Worm (Caenorhabditis elegans): ENCODE data around the gene ZK512.4.

Gene ZK512.4

ce11 chrIII:9130588-9130987, 14.6 kb upstream of the ZK512.4 start, which contains the start of gene ZK512.10:
Gene ZK512.10, plus strand, starts transcription at chrIII:9130888.
- TF ChIP-seq hrde-1 (tag; optimal IDR thresholded peaks at IDR 0.05; ENCODE audit: borderline replicate concordance) (no peak), egl-44 (GFP tag; IDR thresholded peaks at IDR 0.05) (no peak), madf-8 (GFP tag; conservative IDR thresholded peaks at IDR 0.05) (no peak), C17E4.6 (GFP tag; IDR thresholded peaks at IDR 0.05) (no peak), ztf-22 (GFP tag; optimal IDR thresholded peaks at IDR 0.05) (no peak), lin-54 (GFP tag; optimal IDR thresholded peaks at IDR 0.05) (no peak), zim-3 (tag; optimal IDR thresholded peaks at IDR 0.05) (no peak), ceh-79 (tag; optimal IDR thresholded peaks at IDR 0.05) (no peak)

- TF ChIP-seq pha-4 (tag; optimal IDR thresholded peaks at IDR 0.05) (no peak), nhr-80 (tag; optimal IDR thresholded peaks at IDR 0.05) (no peak), lsl-1 (GFP tag; optimal IDR thresholded peaks at IDR 0.05) (no peak), K11D2.4 (GFP tag; IDR thresholded peaks at IDR 0.05) (no peak), madf-10 (tag; optimal IDR thresholded peaks at IDR 0.05) (no peak), athp-1 (tag; optimal IDR thresholded peaks at IDR 0.05) (no peak), chd-7 (tag; optimal IDR thresholded peaks at IDR 0.05) (no peak), K12H6.12 (tag; optimal IDR thresholded peaks at IDR 0.05) (no peak)
Measured at ce11 chrIII:9136587-9136986, 8.6 kb upstream of the ZK512.4 start, which contains the start of gene eat-4. Gene eat-4, plus strand, starts transcription at chrIII:9136887.

ce11 chrIII:9138601-9139000, 6.5 kb upstream of the ZK512.4 start, which contains the start of gene ZK512.7:
Gene ZK512.7, minus strand, starts transcription at chrIII:9138701.
- no peak for TF ChIP-seq F23B12.7 (tag; optimal IDR thresholded peaks at IDR 0.05; ENCODE audit: insufficient read depth)
- TF ChIP-seq attf-5 (GFP tag; optimal IDR thresholded peaks at IDR 0.05), result no peak
- no peak for TF ChIP-seq unc-130 (GFP tag; optimal IDR thresholded peaks at IDR 0.05)
- TF ChIP-seq rpc-1 (optimal IDR thresholded peaks at IDR 0.05), result no peak
- no peak for TF ChIP-seq rpc-1 (tag; optimal IDR thresholded peaks at IDR 0.05)
- TF ChIP-seq attf-6 (GFP tag; IDR thresholded peaks at IDR 0.05), result no peak
- TF ChIP-seq ztf-6 (GFP tag; IDR thresholded peaks at IDR 0.05), result no peak
- no peak for TF ChIP-seq nhr-120 (GFP tag; IDR thresholded peaks at IDR 0.05)
- no peak for TF ChIP-seq nhr-179 (tag; optimal IDR thresholded peaks at IDR 0.05)
- TF ChIP-seq aptf-2 (GFP tag; conservative IDR thresholded peaks at IDR 0.05), result no peak
- TF ChIP-seq ZK185.1 (tag; optimal IDR thresholded peaks at IDR 0.05; ENCODE audit: poor library complexity, severe bottlenecking), result no peak
- TF ChIP-seq B0035.1 (tag; optimal IDR thresholded peaks at IDR 0.05), result no peak
- TF ChIP-seq F55B11.4 (tag; optimal IDR thresholded peaks at IDR 0.05; ENCODE audit: borderline replicate concordance, insufficient read depth), result no peak
- no peak for TF ChIP-seq nhr-90 (tag; optimal IDR thresholded peaks at IDR 0.05)
- TF ChIP-seq lsy-27 (tag; optimal IDR thresholded peaks at IDR 0.05; ENCODE audit: borderline replicate concordance, insufficient read depth), result no peak

ce11 chrIII:9143911-9144310, 1.2 kb upstream of the ZK512.4 start, which contains the start of gene ZK512.11:
Gene ZK512.11, plus strand, starts transcription at chrIII:9144211.
- no peak for TF ChIP-seq cebp-2 (GFP tag; IDR thresholded peaks at IDR 0.05)
- TF ChIP-seq lin-35 (GFP tag; optimal IDR thresholded peaks at IDR 0.05), result no peak
- no peak for TF ChIP-seq snpc-3.4 (tag; optimal IDR thresholded peaks at IDR 0.05)
- TF ChIP-seq unc-130 (GFP tag; optimal IDR thresholded peaks at IDR 0.05), result no peak
- no peak for TF ChIP-seq atf-7 (tag; optimal IDR thresholded peaks at IDR 0.05)
- TF ChIP-seq aptf-2 (GFP tag; conservative IDR thresholded peaks at IDR 0.05), result no peak
- TF ChIP-seq attf-6 (GFP tag; IDR thresholded peaks at IDR 0.05), result no peak
- TF ChIP-seq ceh-91 (GFP tag; IDR thresholded peaks at IDR 0.05), result no peak
- TF ChIP-seq K12H6.12 (tag; optimal IDR thresholded peaks at IDR 0.05), result no peak
- TF ChIP-seq ztf-18 (tag; optimal IDR thresholded peaks at IDR 0.05), result no peak
- no peak for TF ChIP-seq bed-2 (GFP tag; IDR thresholded peaks at IDR 0.05)
- no peak for TF ChIP-seq pha-4 (tag; optimal IDR thresholded peaks at IDR 0.05)
- no peak for TF ChIP-seq fkh-3 (tag; optimal IDR thresholded peaks at IDR 0.05)
- TF ChIP-seq attf-3 (GFP tag; conservative IDR thresholded peaks at IDR 0.05), result no peak
- TF ChIP-seq hsf-1 (GFP tag; IDR thresholded peaks at IDR 0.05), result no peak
- no peak for TF ChIP-seq madf-6 (GFP tag; IDR thresholded peaks at IDR 0.05)
- TF ChIP-seq F23B12.7 (tag; optimal IDR thresholded peaks at IDR 0.05; ENCODE audit: insufficient read depth), result no peak
- no peak for TF ChIP-seq tbp1 (GFP tag; optimal IDR thresholded peaks at IDR 0.05)

All from whole organism, young adult.